Fruit fly (Drosophila melanogaster): ENCODE data around the gene Mayo.

DNA sequence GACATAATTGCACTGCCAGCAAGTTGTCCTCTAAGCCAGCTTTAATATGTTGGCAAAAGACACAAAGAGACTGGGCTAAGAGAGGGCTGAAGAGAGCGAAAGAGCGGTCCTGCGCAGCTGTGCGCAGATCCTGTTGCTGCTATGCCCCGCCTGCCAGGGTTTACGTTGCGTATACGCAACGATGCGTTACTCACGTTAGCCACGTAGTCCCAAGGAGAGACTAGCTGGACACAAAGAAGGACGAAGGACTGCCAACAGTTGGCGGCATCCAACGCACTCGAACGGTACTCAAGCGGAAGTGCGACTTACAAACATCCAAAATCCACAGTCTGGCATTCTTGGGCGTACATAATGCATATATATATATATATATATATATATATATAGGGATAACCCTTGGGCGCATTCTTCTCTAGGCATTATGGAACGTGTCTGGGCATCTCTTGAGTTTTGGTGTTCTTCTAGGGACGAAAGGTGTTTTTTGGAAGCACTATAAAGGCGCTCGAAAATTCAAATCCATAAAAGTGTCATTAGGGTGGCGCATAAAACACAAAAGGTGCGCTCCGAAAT is 10.9 kb upstream of the Mayo start:
- TF ChIP-seq dac (GFP tag; optimal IDR thresholded peaks at IDR 0.05): no peak
- TF ChIP-seq CG8119 (GFP tag; IDR thresholded peaks at IDR 0.05): no peak
- no peak for TF ChIP-seq acj6 (GFP tag; optimal IDR thresholded peaks at IDR 0.05)
- TF ChIP-seq Sox15 (GFP tag; optimal IDR thresholded peaks at IDR 0.05): no peak
- TF ChIP-seq CG6276 (GFP tag; optimal IDR thresholded peaks at IDR 0.05): no peak
- no peak for TF ChIP-seq CG9139 (GFP tag; optimal IDR thresholded peaks at IDR 0.05)
- TF ChIP-seq net (GFP tag; optimal IDR thresholded peaks at IDR 0.05): no peak
- no peak for TF ChIP-seq Lpt (GFP tag; optimal IDR thresholded peaks at IDR 0.05)
- no peak for TF ChIP-seq spab (GFP tag; optimal IDR thresholded peaks at IDR 0.05)
- no peak for TF ChIP-seq CG34406 (GFP tag; optimal IDR thresholded peaks at IDR 0.05)
- no peak for TF ChIP-seq CG16779 (tag; optimal IDR thresholded peaks at IDR 0.05)
- no peak for TF ChIP-seq eg (GFP tag; IDR thresholded peaks at IDR 0.05)
- TF ChIP-seq Hr38 (GFP tag; optimal IDR thresholded peaks at IDR 0.05): no peak

All from whole organism, prepupa.